Fruit fly (Drosophila melanogaster) whole organism, larva: ENCODE measurements around the gene ringer.

Experiments used
- noc ChIP-seq: fragments of 200-800 bp; sonication (Bioruptor generic); optimal IDR thresholded peaks from 3 replicates; lab custom pipeline; 2019; ENCODE audit warnings: missing biosample characterization, mild to moderate bottlenecking, missing genetic modification characterization, moderate library complexity

ringer gene

DNA sequence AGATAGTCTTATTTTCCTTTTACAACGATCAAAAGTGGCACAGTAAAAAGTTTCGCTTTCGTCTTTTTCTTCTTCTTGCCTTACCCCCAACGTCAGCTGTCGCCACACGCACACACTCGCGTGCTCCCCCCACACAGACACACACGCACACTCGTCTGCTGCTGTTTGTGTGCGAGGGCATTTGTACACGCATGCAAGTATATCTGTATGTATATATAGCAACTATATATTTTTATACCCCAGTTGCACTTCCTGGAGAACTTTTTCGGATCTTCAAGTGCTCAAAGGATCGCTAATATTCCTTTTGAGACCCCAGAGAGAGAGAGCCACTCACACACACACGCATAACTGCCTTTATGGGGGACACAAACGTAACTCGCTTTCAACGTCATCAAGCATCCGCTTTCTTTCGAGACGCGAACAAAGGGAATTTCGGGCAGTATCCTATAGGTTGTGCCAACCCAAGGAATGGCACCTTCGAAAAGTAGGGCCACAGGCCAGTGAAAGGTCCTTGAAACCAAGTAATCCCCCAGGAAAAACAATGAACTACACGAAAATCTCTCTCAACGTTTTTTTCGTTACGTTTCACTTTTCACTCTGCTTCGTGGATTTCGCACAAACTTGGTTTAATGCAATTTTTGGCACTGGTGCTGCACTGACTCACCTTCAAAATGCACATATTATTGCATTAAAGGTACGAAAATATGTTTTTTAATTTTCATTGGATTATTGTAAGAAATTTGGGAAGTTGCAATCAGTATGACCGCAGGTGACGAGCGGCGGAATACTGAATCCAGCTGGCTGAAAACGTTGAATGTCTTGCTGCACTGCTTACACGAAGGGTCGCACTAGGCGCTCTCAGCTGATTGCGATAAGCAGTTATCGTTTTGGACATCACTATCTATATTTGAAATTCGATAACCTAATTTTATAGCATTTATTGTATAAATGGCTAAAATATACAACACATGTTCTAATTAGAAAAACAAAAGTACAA is 18.8 kb upstream of the ringer start, which contains the start of gene roq:
TSS of gene roq (minus strand) at position 799 of the 997 bp plus-strand sequence.
- no peak for TF ChIP-seq noc (tag; lab: Kevin White, UChicago)

dm6 chr3L:16369526-16369925 is 10.3 kb upstream of the ringer start, which contains the start of gene CG18814:
CG18814 (plus strand) TSS chr3L:16369826.
- TF ChIP-seq noc (tag; lab: Kevin White, UChicago) = no peak

DNA sequence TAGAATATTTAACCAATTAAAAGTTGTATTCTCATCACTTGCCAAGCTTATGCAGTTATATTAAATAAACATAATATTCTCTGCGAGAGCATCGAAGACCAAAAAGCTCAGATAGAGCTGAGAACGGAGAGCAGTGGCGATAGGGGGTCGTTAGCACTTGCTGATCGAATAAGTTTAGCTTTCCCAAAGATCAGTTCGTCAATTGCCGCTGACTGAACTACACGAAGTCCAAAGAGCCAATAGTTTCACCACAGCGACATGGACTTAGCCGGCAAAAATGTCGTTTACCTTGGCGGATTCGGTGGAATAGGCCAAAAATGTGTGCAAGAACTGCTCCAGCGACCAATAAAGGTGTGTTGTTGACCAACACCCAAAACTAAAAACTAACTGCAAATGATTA is 9.0 kb upstream of the ringer start, which contains the start of gene CG4842:
TSS of gene CG4842 (plus strand) at position 191 of the 400 bp plus-strand sequence.
- TF ChIP-seq noc (tag; lab: Kevin White, UChicago) = no peak

- TF ChIP-seq noc (tag; lab: Kevin White, UChicago) = no peak
These were observed 8.0 kb upstream of the ringer start, which contains the start of gene Cpr72Ec for dm6 chr3L:16367240-16367639. Cpr72Ec (minus strand) TSS chr3L:16367340.

DNA sequence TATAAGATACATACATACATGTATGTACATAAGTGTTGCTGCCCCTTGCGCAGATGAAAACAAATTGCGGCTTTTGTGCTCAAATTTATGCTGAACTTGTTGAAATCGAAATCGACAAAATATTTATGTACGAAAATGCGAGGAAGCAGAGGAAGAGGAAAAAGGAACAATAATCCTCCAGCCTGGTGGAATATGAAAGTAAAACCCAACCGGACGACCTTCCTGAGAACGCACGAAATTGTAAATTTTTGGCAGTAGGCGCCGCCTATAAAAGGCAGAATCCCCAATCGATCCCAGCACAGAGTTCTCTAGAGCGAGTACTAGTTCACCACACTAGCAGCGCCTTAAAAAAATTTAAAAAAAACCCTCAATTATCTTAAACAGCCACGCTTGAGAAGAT is 5.4 kb upstream of the ringer start, which contains the start of gene Cpr72Eb:
TSS of gene Cpr72Eb (plus strand) at position 301 of the 400 bp plus-strand sequence.
- TF ChIP-seq noc (tag; lab: Kevin White, UChicago) = no peak

- TF ChIP-seq noc (tag; lab: Kevin White, UChicago) = no peak
These were observed 5.0 kb upstream of the ringer start for dm6 chr3L:16364182-16364581.

DNA sequence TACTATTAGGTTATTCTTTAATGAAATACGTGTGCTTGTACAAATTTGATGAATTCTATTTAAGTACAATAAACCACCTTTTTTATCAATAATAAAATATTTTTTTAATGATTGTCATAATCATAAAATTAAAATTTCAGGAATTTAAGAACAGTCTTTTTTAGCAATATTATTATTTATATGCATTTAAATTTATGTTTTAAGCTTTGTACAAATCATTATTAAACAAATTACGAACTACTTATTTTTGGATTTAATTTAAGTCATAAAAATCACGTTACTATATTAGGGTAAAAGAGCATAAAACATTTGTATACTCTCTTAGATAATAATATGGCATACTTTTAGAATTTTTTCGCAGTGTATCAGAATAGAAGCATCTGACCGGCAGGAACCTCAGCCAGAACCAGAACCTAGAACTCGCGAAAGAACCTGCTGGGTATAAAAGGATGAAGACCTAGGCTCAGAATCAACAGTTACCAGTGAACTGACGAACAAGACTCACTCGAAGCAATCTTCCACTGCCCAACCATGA is 3.0 kb upstream of the ringer start, which contains the start of gene Cpr72Ea:
TSS of gene Cpr72Ea (plus strand) at position 485 of the 535 bp plus-strand sequence.
- TF ChIP-seq noc (tag; lab: Kevin White, UChicago) = no peak

- no peak for TF ChIP-seq noc (tag; lab: Kevin White, UChicago)
These were observed 2.1 kb upstream of the ringer start for dm6 chr3L:16361200-16361815.

DNA sequence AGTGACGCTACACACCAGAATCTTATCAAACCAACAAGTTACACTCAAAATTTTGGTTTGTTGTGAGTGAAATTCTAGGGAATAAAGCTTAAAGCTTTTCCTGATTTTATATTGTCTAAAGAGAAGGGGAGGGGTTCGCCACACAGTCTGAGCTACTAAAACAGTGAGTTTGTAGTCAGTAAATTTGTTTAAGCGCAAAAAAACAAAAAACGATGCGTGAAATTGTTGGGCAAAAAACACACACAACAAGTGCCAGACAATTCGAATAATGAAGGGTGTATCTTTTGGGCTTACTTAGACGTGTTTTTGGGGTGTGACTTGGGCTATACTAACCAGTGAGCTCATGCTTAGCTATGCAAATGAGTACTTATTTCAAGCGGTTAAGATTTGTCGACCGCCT is 567 bp upstream of the ringer start:
- TF ChIP-seq noc (tag; lab: Kevin White, UChicago) = no peak

- no peak for TF ChIP-seq noc (tag; lab: Kevin White, UChicago)
These were observed 1.4 kb downstream of the ringer start for dm6 chr3L:16357860-16358259.

dm6 chr3L:16357187-16357728 is 2.0 kb downstream of the ringer start:
- no peak for TF ChIP-seq noc (tag; lab: Kevin White, UChicago)

- TF ChIP-seq noc (tag; lab: Kevin White, UChicago) = peak; percentile 17
These were observed 3.0 kb downstream of the ringer start for dm6 chr3L:16356171-16356765.

DNA sequence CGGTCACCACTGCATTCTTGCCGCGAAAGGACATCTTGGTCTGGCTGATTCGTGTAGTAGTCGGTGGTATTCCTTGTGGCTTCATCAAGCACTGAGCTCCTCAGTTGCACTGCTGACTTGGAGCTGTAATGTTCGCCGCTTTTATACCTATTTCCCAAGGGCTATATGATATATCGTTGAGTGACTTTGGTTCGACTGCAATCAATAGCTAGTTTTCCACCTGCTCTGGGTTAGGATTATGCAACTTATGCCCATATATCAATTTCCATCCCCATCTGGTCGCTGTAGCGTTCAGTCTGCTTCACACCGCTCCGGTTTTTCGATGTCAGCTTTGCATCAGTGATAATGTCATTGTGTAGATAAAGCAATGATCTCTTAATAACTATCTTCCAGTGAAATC is 5.0 kb downstream of the ringer start, which contains the start of gene Pdh:
TSS of gene Pdh (minus strand) at position 101 of the 400 bp plus-strand sequence.
- no peak for TF ChIP-seq noc (tag; lab: Kevin White, UChicago)

dm6 chr3L:16351770-16352429 is 7.3 kb downstream of the ringer start, which contains the start of the genes Golgin104 and Tcs3:
Golgin104 (minus strand) TSS chr3L:16351951.
Tcs3 (plus strand) TSS chr3L:16351991.
- TF ChIP-seq noc (tag; lab: Kevin White, UChicago) = no peak
